Worm (Caenorhabditis elegans): ENCODE measurements around the gene B0303.14.

DNA sequence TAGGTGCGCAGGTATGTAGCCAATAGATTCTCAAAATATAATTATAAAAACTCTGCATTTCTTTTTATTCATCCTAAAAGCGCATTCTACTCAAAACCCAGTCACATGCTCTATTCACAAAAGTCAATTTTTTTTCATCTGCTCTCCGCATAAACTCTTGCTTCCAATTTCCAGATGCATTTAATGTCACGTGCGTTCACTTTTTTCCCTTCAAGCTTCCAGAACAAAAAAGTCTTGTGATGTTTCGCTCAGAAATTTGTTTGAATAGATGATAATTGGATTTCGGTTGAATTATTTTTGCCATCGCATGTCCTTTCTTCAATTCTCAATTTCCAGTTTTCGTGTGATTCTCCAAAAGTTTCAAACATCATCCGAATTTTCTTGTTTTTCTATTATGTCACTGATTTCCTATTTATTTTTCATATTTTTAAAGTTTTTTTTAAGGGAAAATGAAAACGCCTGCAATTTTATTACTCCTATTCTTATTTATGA, 51.0 kb downstream of the B0303.14 start, which contains the start of gene F22B7.1:
- no peak for TF ChIP-seq klf-2 (GFP tag; conservative IDR thresholded peaks at IDR 0.05)
- no peak for TF ChIP-seq med-1 (GFP tag; optimal IDR thresholded peaks at IDR 0.05; ENCODE audit: insufficient read depth)
- TF ChIP-seq T22C8.4 (GFP tag; IDR thresholded peaks at IDR 0.05): no peak
- no peak for TF ChIP-seq cog-1 (tag; optimal IDR thresholded peaks at IDR 0.05)
